Worm (Caenorhabditis elegans): Measurements from ENCODE around the gene rft-1.

DNA sequence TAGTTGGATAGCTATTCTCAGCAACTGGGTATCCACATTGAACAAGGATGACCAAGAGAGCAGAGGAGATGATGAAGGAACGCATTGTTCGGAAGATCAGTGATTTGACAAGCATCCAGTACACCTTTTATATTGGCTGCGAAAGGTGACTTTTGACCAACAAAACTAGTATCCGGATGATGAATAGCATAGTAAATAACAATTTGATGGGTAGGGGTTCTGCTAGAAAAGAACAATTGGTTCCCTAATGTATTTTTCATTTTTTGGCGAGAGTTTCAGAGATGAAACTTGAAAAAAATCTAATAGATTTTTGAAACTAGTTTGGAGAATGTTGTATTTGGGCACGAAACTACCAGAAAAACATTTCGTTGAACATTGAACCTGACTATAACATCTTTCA lies 14.8 kb downstream of the rft-1 start, which contains the start of gene Y47D7A.11:
- TF ChIP-seq egl-13 (tag; optimal IDR thresholded peaks at IDR 0.05), result no peak
- TF ChIP-seq fos-1 (tag; optimal IDR thresholded peaks at IDR 0.05), result no peak
- TF ChIP-seq nhr-237 (tag; optimal IDR thresholded peaks at IDR 0.05), result no peak
- no peak for TF ChIP-seq ama-1 (optimal IDR thresholded peaks at IDR 0.05)
- no peak for TF ChIP-seq nhr-20 (tag; optimal IDR thresholded peaks at IDR 0.05)
- no peak for TF ChIP-seq snpc-4 (tag; optimal IDR thresholded peaks at IDR 0.05)
- no peak for TF ChIP-seq mdl-1 (tag; optimal IDR thresholded peaks at IDR 0.05)
- no peak for TF ChIP-seq nhr-19 (GFP tag; conservative IDR thresholded peaks at IDR 0.05)
- no peak for TF ChIP-seq egl-27 (tag; optimal IDR thresholded peaks at IDR 0.05)
- TF ChIP-seq nhr-85 (tag), result no peak
- no peak for TF ChIP-seq aly-2 (tag; optimal IDR thresholded peaks at IDR 0.05)
- no peak for TF ChIP-seq irx-1 (tag; optimal IDR thresholded peaks at IDR 0.05)
